Worm (Caenorhabditis elegans) whole organism, L2 larva: Measurements from ENCODE around the gene F46E10.18.

Experiments used
- C34F6.9 ChIP-seq: fragments of 150-350 bp; optimal IDR thresholded peaks from 2 replicates; lab custom pipeline; 2014; ENCODE audit warnings: missing biosample characterization, missing genetic modification characterization
- Y55F3AM.14 ChIP-seq: fragments of 200-800 bp; sonication (Bioruptor generic); optimal IDR thresholded peaks from 2 replicates; lab custom pipeline; 2018; ENCODE audit warnings: mild to moderate bottlenecking, missing genetic modification characterization, missing compliant biosample characterization
- ZK546.5 ChIP-seq: sonication (generic microtip); optimal IDR thresholded peaks from 2 replicates; lab custom pipeline; 2017; ENCODE audit warnings: missing biosample characterization, missing genetic modification characterization
- aly-2 ChIP-seq: fragments of 150-350 bp; optimal IDR thresholded peaks from 2 replicates; lab custom pipeline; 2014; ENCODE audit warnings: missing biosample characterization, missing genetic modification characterization
- ama-1 ChIP-seq: fragments of 150-350 bp; optimal IDR thresholded peaks from 2 replicates; lab custom pipeline; 2018; ENCODE audit warnings: inconsistent platforms
- blmp-1 ChIP-seq: sonication (generic microtip); optimal IDR thresholded peaks from 2 replicates; lab custom pipeline; 2017; ENCODE audit warnings: missing genetic modification characterization, mild to moderate bottlenecking, missing compliant biosample characterization, antibody characterized with exemption, moderate library complexity; ENCODE audit not compliant: insufficient read depth
- ceh-16 ChIP-seq: fragments of 150-350 bp; optimal IDR thresholded peaks from 2 replicates; lab custom pipeline; 2014; ENCODE audit warnings: missing biosample characterization, missing genetic modification characterization
- ceh-82 ChIP-seq: fragments of 150-350 bp; optimal IDR thresholded peaks from 2 replicates; lab custom pipeline; 2014; ENCODE audit warnings: missing biosample characterization, missing genetic modification characterization
- egl-27 ChIP-seq: sonication (generic microtip); optimal IDR thresholded peaks from 3 replicates; lab custom pipeline; 2017; ENCODE audit warnings: missing biosample characterization, missing genetic modification reagents, missing genetic modification characterization
- elt-1 ChIP-seq: fragments of 150-350 bp; optimal IDR thresholded peaks from 2 replicates; lab custom pipeline; 2014; ENCODE audit warnings: missing biosample characterization, missing genetic modification characterization
- fos-1 ChIP-seq: fragments of 150-350 bp; optimal IDR thresholded peaks from 2 replicates; lab custom pipeline; 2014; ENCODE audit warnings: missing biosample characterization, missing genetic modification characterization
- gmeb-1 ChIP-seq: fragments of 150-350 bp; optimal IDR thresholded peaks from 2 replicates; lab custom pipeline; 2014; ENCODE audit warnings: missing biosample characterization, missing genetic modification characterization
- lsy-2 ChIP-seq, 2 experiments: fragments of 150-350 bp in 1 of 2; sonication (generic microtip) in 1 of 2; optimal IDR thresholded peaks; 2 replicates each; lab custom pipeline; 2014 to 2017; ENCODE audit warnings: missing biosample characterization in 2 of 2, missing genetic modification characterization in 2 of 2
- mbf-1 ChIP-seq: sonication (generic microtip); optimal IDR thresholded peaks from 2 replicates; lab custom pipeline; 2017; ENCODE audit warnings: missing biosample characterization, missing genetic modification characterization
- mdl-1 ChIP-seq, 2 experiments: fragments of 150-350 bp in 1 of 2; sonication (generic microtip) in 1 of 2; optimal IDR thresholded peaks; 2 replicates each; lab custom pipeline; 2017; ENCODE audit warnings: missing biosample characterization in 2 of 2, missing genetic modification characterization in 2 of 2
- nhr-10 ChIP-seq: sonication (generic microtip); optimal IDR thresholded peaks from 2 replicates; lab custom pipeline; 2017; ENCODE audit warnings: missing biosample characterization, missing genetic modification characterization
- nhr-11 ChIP-seq: fragments of 150-350 bp; optimal IDR thresholded peaks from 2 replicates; lab custom pipeline; 2014; ENCODE audit warnings: missing biosample characterization, missing genetic modification characterization
- nhr-12 ChIP-seq: fragments of 150-350 bp; optimal IDR thresholded peaks from 2 replicates; lab custom pipeline; 2014; ENCODE audit warnings: missing biosample characterization, missing genetic modification characterization
- nhr-129 ChIP-seq: fragments of 150-350 bp; optimal IDR thresholded peaks from 2 replicates; lab custom pipeline; 2014; ENCODE audit warnings: missing biosample characterization, missing genetic modification characterization
- nhr-21 ChIP-seq: fragments of 150-350 bp; optimal IDR thresholded peaks from 2 replicates; lab custom pipeline; 2014; ENCODE audit warnings: missing biosample characterization, missing genetic modification characterization
- nhr-237 ChIP-seq: fragments of 150-350 bp; optimal IDR thresholded peaks from 2 replicates; lab custom pipeline; 2014; ENCODE audit warnings: missing biosample characterization, missing genetic modification characterization
- peb-1 ChIP-seq: fragments of 150-350 bp; optimal IDR thresholded peaks from 2 replicates; lab custom pipeline; 2014; ENCODE audit warnings: missing biosample characterization, missing genetic modification characterization
- sem-4 ChIP-seq: fragments of 150-350 bp; optimal IDR thresholded peaks from 2 replicates; lab custom pipeline; 2014; ENCODE audit warnings: missing biosample characterization, missing genetic modification reagents, missing genetic modification characterization
- skn-1 ChIP-seq: sonication (generic microtip); optimal IDR thresholded peaks from 2 replicates; lab custom pipeline; 2017; ENCODE audit warnings: missing biosample characterization, missing genetic modification characterization
- sma-3 ChIP-seq: sonication (generic microtip); optimal IDR thresholded peaks from 2 replicates; lab custom pipeline; 2016; ENCODE audit warnings: missing genetic modification reagents, missing genetic modification characterization, missing compliant biosample characterization
- sma-9 ChIP-seq, 2 experiments: fragments of 150-350 bp in 1 of 2; sonication (generic microtip) in 1 of 2; optimal IDR thresholded peaks; 2 replicates each; lab custom pipeline; 2014 to 2016; ENCODE audit warnings: missing genetic modification characterization in 2 of 2, mild to moderate bottlenecking in 1 of 2, missing biosample characterization in 1 of 2, missing compliant biosample characterization in 1 of 2, missing genetic modification reagents in 1 of 2, moderate library complexity in 1 of 2
- snpc-4 ChIP-seq: fragments of 150-350 bp; optimal IDR thresholded peaks from 2 replicates; lab custom pipeline; 2014; ENCODE audit warnings: missing biosample characterization, missing genetic modification characterization
- unc-39 ChIP-seq: fragments of 150-350 bp; optimal IDR thresholded peaks from 2 replicates; lab custom pipeline; 2014; ENCODE audit warnings: missing biosample characterization, missing genetic modification characterization
- unc-55 ChIP-seq: fragments of 150-350 bp; sonication (generic microtip); optimal IDR thresholded peaks from 3 replicates; lab custom pipeline; 2014; ENCODE audit warnings: missing biosample characterization, missing genetic modification reagents, missing genetic modification characterization
- zag-1 ChIP-seq: fragments of 150-350 bp; optimal IDR thresholded peaks from 2 replicates; lab custom pipeline; 2014; ENCODE audit warnings: missing biosample characterization, missing genetic modification characterization
- ztf-1 ChIP-seq: fragments of 200-800 bp; sonication (Bioruptor generic); conservative IDR thresholded peaks from 2 replicates; pipeline ENCODE4 v1.3.6; 2022; ENCODE audit warnings: missing genetic modification characterization, missing compliant biosample characterization
- ztf-11 ChIP-seq: sonication (generic microtip); optimal IDR thresholded peaks from 2 replicates; lab custom pipeline; 2017; ENCODE audit warnings: missing biosample characterization, missing genetic modification characterization

The F46E10.18 gene

DNA sequence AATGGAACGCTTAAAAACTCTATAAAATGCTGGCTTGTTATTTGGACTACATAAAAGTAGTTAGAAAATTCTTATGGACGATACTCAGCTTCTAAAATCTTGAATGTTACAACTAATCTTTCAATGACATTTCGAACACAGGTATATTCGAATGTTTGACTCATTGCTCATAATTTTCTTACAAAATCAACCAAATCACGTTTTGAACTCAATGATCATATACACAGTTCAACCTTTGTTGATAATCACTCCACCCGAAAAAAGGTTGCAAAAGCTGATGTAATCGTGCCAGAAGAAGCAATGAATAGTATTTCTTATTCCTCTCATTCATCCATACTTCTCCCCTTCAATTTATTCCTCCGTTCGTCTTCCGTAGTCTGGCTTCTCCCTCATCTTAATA lies 28.3 kb downstream of the F46E10.18 start, which contains the start of gene K04A8.20:
Gene K04A8.20, plus strand, starts transcription at position 301 of the 400 bp plus-strand sequence.
- TF ChIP-seq C34F6.9 (tag; lab: Kevin White, UChicago) = no peak
- TF ChIP-seq fos-1 (tag; lab: Kevin White, UChicago) = no peak
- TF ChIP-seq, all 48 proteins: peak for 0

DNA sequence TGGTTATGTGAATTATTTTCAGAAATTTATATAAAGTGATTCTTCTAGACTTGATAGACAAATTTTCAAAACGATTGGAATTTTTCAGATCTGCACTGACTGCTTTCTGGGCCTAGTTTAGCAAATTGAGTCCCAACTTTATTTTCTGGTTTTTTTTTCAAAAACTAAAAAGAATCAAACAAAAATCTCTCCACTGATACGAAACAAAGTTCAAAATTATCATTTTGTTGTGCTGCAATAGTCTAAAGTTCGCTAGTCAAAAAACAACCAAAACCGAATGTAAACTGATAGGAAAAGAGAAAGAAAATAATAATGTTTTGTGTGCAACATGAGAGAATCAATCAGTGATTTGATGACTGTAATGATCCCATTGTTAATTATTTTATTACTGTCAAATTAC lies 29.0 kb downstream of the F46E10.18 start, which contains the start of gene lipl-4:
Gene lipl-4, plus strand, starts transcription at position 301 of the 400 bp plus-strand sequence.
- TF ChIP-seq Y55F3AM.14 (GFP tag; lab: Kevin White, UChicago) = no peak
- no peak for TF ChIP-seq unc-39
- no peak for TF ChIP-seq ceh-16
- no peak for TF ChIP-seq ztf-11 (tag; lab: Kevin White, UChicago)
- no peak for TF ChIP-seq ceh-82
- TF ChIP-seq ztf-1 (GFP tag; lab: Robert Waterston, UW) = no peak
- TF ChIP-seq snpc-4 (tag; lab: Kevin White, UChicago) = no peak
- no peak for TF ChIP-seq blmp-1 (tag; lab: Kevin White, UChicago)
- no peak for TF ChIP-seq unc-55 (GFP tag; lab: Kevin White, UChicago)
- TF ChIP-seq nhr-21 = no peak
- TF ChIP-seq ama-1 (lab: Kevin White, UChicago) = no peak
- TF ChIP-seq zag-1 (tag; lab: Kevin White, UChicago) = no peak
- TF ChIP-seq nhr-10 = no peak
- no peak for TF ChIP-seq lsy-2 (tag; optimal IDR thresholded peaks at IDR 0.05; lab: Kevin White, UChicago)
- no peak for TF ChIP-seq sma-3 (GFP tag; lab: Kevin White, UChicago)
- no peak for TF ChIP-seq aly-2
- no peak for TF ChIP-seq elt-1 (tag; lab: Kevin White, UChicago)
- TF ChIP-seq nhr-237 (tag; lab: Kevin White, UChicago) = no peak
- TF ChIP-seq egl-27 = no peak
- TF ChIP-seq nhr-12 (tag; lab: Kevin White, UChicago) = no peak
- TF ChIP-seq, all 48 proteins: peak for 0

DNA sequence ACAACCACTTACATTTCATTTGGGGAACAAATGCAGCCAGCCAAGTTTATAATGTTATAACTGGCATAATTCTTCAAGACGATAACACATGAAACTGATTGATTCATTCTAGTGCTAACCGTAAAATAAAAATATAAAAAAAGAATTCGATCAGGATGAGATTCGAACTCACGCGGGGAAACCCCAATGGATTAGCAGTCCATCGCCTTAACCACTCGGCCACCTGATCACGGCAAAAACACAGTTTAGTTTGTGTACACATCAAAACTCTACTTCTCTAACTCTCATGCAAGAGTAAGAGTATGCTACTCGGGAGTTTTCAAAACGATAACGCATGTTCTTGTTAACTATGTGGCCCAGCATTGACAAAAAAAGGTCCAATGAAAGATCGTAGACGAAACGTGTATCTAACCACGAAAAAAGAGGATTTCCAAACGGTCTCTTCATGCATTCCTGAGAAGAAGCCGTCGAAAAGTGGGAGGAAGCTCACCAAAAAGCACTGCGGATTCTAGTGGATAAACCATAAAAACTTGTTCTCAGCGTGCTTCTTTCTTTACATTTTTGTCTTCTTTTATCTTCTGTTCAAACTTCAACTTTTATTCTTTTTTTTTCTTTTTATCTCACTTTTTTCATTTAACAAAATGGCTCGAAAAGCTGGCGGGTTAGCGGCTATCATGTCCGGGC lies 31.0 kb downstream of the F46E10.18 start, which contains the start of gene twk-10:
Gene twk-10, plus strand, starts transcription at position 634 of the 684 bp plus-strand sequence.
- no peak for TF ChIP-seq unc-39
- TF ChIP-seq nhr-12 (tag; lab: Kevin White, UChicago) = no peak
- peak; percentile 19 for TF ChIP-seq sma-3 (GFP tag; lab: Kevin White, UChicago)
- no peak for TF ChIP-seq aly-2
- no peak for TF ChIP-seq elt-1 (tag; lab: Kevin White, UChicago)
- no peak for TF ChIP-seq gmeb-1 (tag; lab: Kevin White, UChicago)
- no peak for TF ChIP-seq nhr-21
- TF ChIP-seq zag-1 (tag; lab: Kevin White, UChicago) = no peak
- TF ChIP-seq nhr-129 = peak; percentile 54
- no peak for TF ChIP-seq mbf-1 (tag; lab: Kevin White, UChicago)
- TF ChIP-seq sma-9 (GFP tag; optimal IDR thresholded peaks at IDR 0.05; lab: Kevin White, UChicago) = peak; percentile 43
- no peak for TF ChIP-seq sma-9 (tag; optimal IDR thresholded peaks at IDR 0.05; lab: Kevin White, UChicago)
- no peak for TF ChIP-seq nhr-11 (tag; lab: Kevin White, UChicago)
- TF ChIP-seq sem-4 = no peak
- peak; percentile 18 for TF ChIP-seq C34F6.9 (tag; lab: Kevin White, UChicago)
- no peak for TF ChIP-seq nhr-237 (tag; lab: Kevin White, UChicago)
- no peak for TF ChIP-seq ama-1 (lab: Kevin White, UChicago)
- no peak for TF ChIP-seq snpc-4 (tag; lab: Kevin White, UChicago)
- no peak for TF ChIP-seq peb-1 (tag; lab: Kevin White, UChicago)
- peak; percentile 59 for TF ChIP-seq fos-1 (tag; lab: Kevin White, UChicago)
- TF ChIP-seq skn-1 (tag; lab: Kevin White, UChicago) = no peak

DNA sequence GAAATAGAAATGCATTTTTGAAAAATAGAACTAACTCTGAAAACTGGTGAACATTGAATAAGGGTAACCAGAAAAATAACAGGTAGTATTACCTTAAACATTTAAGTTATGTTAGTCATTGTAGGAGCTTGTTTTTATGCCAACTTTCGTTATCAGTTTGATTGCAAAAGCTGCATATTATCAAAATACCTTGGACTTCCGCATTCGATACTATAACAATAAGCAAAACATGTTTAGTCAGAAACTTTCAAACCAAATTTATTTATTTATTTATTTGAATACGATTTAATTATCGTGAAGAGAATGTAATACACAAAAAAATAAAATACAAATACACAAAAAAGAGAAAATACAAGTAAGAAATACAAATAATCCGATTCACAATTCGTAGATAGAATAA lies 33.5 kb downstream of the F46E10.18 start, which contains the start of gene K04A8.19:
Gene K04A8.19, minus strand, starts transcription at position 101 of the 400 bp plus-strand sequence.
- no peak for TF ChIP-seq elt-1 (tag; lab: Kevin White, UChicago)
- no peak for TF ChIP-seq nhr-12 (tag; lab: Kevin White, UChicago)
- no peak for TF ChIP-seq ZK546.5 (tag; lab: Kevin White, UChicago)
- no peak for TF ChIP-seq sma-3 (GFP tag; lab: Kevin White, UChicago)
- no peak for TF ChIP-seq C34F6.9 (tag; lab: Kevin White, UChicago)
- TF ChIP-seq mdl-1 (tag; optimal IDR thresholded peaks at IDR 0.05; lab: Kevin White, UChicago) = no peak
- TF ChIP-seq ama-1 (lab: Kevin White, UChicago) = no peak
